Fruit fly (Drosophila melanogaster) whole organism, embryonic: ENCODE results near the gene Cpr65Aw.

ENCODE experiments used
- Abd-B ChIP-seq: fragments of 200-800 bp; sonication (Bioruptor generic); optimal IDR thresholded peaks from 2 replicates; lab custom pipeline; 2018; ENCODE audit warnings: missing biosample characterization, mild to moderate bottlenecking, missing genetic modification characterization, moderate library complexity
- Asciz ChIP-seq: fragments of 200-800 bp; sonication (Bioruptor generic); optimal IDR thresholded peaks from 2 replicates; lab custom pipeline; 2017; ENCODE audit warnings: missing biosample characterization, mild to moderate bottlenecking, missing genetic modification characterization, missing genetic modification reagents
- Blimp-1 ChIP-seq: fragments of 200-800 bp; sonication (Bioruptor generic); optimal IDR thresholded peaks from 3 replicates; lab custom pipeline; 2018; ENCODE audit warnings: missing biosample characterization, missing genetic modification characterization, mild to moderate bottlenecking, moderate library complexity, missing genetic modification reagents
- CG14710 ChIP-seq: fragments of 200-800 bp; sonication (Bioruptor generic); optimal IDR thresholded peaks from 3 replicates; lab custom pipeline; 2019; ENCODE audit warnings: missing biosample characterization, mild to moderate bottlenecking, missing genetic modification characterization, moderate library complexity
- CG14965 ChIP-seq: fragments of 200-800 bp; sonication (Bioruptor generic); optimal IDR thresholded peaks from 2 replicates; lab custom pipeline; 2016; ENCODE audit warnings: missing biosample characterization, missing genetic modification characterization, borderline replicate concordance
- CG15479 ChIP-seq: fragments of 200-800 bp; sonication (Bioruptor generic); optimal IDR thresholded peaks from 3 replicates; lab custom pipeline; 2019; ENCODE audit warnings: missing biosample characterization, mild to moderate bottlenecking, missing genetic modification characterization, moderate library complexity
- CG17186 ChIP-seq: fragments of 200-800 bp; sonication (Bioruptor generic); optimal IDR thresholded peaks from 3 replicates; lab custom pipeline; 2017; ENCODE audit warnings: missing biosample characterization, missing genetic modification reagents, missing genetic modification characterization
- CG18262 ChIP-seq: fragments of 200-800 bp; optimal IDR thresholded peaks from 3 replicates; lab custom pipeline; 2019; ENCODE audit warnings: missing biosample characterization, mild to moderate bottlenecking, missing genetic modification characterization, moderate library complexity
- CG2120 ChIP-seq: fragments of 200-800 bp; sonication (Bioruptor generic); optimal IDR thresholded peaks from 3 replicates; lab custom pipeline; 2016; ENCODE audit warnings: missing biosample characterization, missing genetic modification characterization
- CG30020 ChIP-seq: fragments of 200-800 bp; optimal IDR thresholded peaks from 2 replicates; lab custom pipeline; 2019; ENCODE audit warnings: missing biosample characterization, mild to moderate bottlenecking, missing genetic modification characterization, moderate library complexity
- CG4707 ChIP-seq: fragments of 200-800 bp; sonication (Bioruptor generic); optimal IDR thresholded peaks from 2 replicates; lab custom pipeline; 2018; ENCODE audit warnings: missing biosample characterization, mild to moderate bottlenecking, missing genetic modification characterization, moderate library complexity
- CG4854 ChIP-seq: fragments of 200-800 bp; sonication (Bioruptor generic); optimal IDR thresholded peaks from 2 replicates; lab custom pipeline; 2016; ENCODE audit warnings: missing biosample characterization, missing genetic modification characterization, inconsistent platforms
- CG8359 ChIP-seq: fragments of 200-800 bp; sonication (Bioruptor generic); optimal IDR thresholded peaks from 2 replicates; lab custom pipeline; 2017; ENCODE audit warnings: missing biosample characterization, mild to moderate bottlenecking, missing genetic modification characterization, borderline replicate concordance
- CG9215 ChIP-seq: fragments of 200-800 bp; sonication (Bioruptor generic); IDR thresholded peaks from 2 replicates; pipeline ENCODE4 v1.3.6; 2022; ENCODE audit warnings: missing biosample characterization, missing genetic modification characterization
- CG9609 ChIP-seq: fragments of 200-800 bp; sonication (Bioruptor generic); optimal IDR thresholded peaks from 3 replicates; lab custom pipeline; 2016; ENCODE audit warnings: missing biosample characterization, missing genetic modification characterization
- Chrac-16 ChIP-seq: fragments of 200-800 bp; sonication (Bioruptor generic); optimal IDR thresholded peaks from 3 replicates; lab custom pipeline; 2016; ENCODE audit warnings: missing biosample characterization, missing genetic modification characterization
- Dad ChIP-seq: fragments of 200-800 bp; sonication (Bioruptor generic); optimal IDR thresholded peaks from 3 replicates; lab custom pipeline; 2016; ENCODE audit warnings: missing biosample characterization, missing genetic modification characterization
- Dfd ChIP-seq, 2 experiments: fragments of >200 bp; optimal IDR thresholded peaks; 2 replicates each; lab custom pipeline; 2017; ENCODE audit warnings: missing biosample characterization in 2 of 2, missing genetic modification characterization in 2 of 2
- Drgx ChIP-seq: fragments of 200-800 bp; sonication (Bioruptor generic); IDR thresholded peaks from 2 replicates; pipeline ENCODE4 v1.3.6; 2022; ENCODE audit warnings: missing biosample characterization, missing genetic modification characterization
- Elba2 ChIP-seq: fragments of 200-800 bp; sonication (Bioruptor generic); optimal IDR thresholded peaks from 3 replicates; lab custom pipeline; 2016; ENCODE audit warnings: missing biosample characterization, missing genetic modification characterization
- Ets65A ChIP-seq: fragments of 200-800 bp; sonication (Bioruptor generic); peaks from one replicate; lab custom pipeline; 2016; ENCODE audit warnings: missing biosample characterization, missing genetic modification characterization
- HLH4C ChIP-seq: fragments of 200-800 bp; sonication (Bioruptor generic); IDR thresholded peaks from 3 replicates; pipeline ENCODE4 v1.3.6; 2022; ENCODE audit warnings: missing biosample characterization, missing genetic modification characterization; ENCODE audit not compliant: partially characterized antibody
- Hey ChIP-seq: fragments of 200-800 bp; sonication (Bioruptor generic); optimal IDR thresholded peaks from 3 replicates; lab custom pipeline; 2018; ENCODE audit warnings: missing biosample characterization, mild to moderate bottlenecking, missing genetic modification characterization
- HmgZ ChIP-seq: fragments of 200-800 bp; sonication (Bioruptor generic); optimal IDR thresholded peaks from 2 replicates; lab custom pipeline; 2018; ENCODE audit warnings: missing biosample characterization, mild to moderate bottlenecking, missing genetic modification characterization
- Max ChIP-seq: fragments of 200-800 bp; sonication (Bioruptor generic); optimal IDR thresholded peaks from 2 replicates; lab custom pipeline; 2016; ENCODE audit warnings: missing biosample characterization, mild to moderate bottlenecking, missing genetic modification characterization
- Side ChIP-seq: fragments of 200-800 bp; sonication (Bioruptor generic); optimal IDR thresholded peaks from 2 replicates; lab custom pipeline; 2016; ENCODE audit warnings: missing biosample characterization, missing genetic modification characterization
- cg ChIP-seq: fragments of 200-800 bp; sonication (Bioruptor generic); optimal IDR thresholded peaks from 3 replicates; lab custom pipeline; 2019; ENCODE audit warnings: missing biosample characterization, mild to moderate bottlenecking, missing genetic modification characterization, moderate library complexity
- chm ChIP-seq: fragments of 200-800 bp; sonication (Bioruptor generic); IDR thresholded peaks from 2 replicates; pipeline ENCODE4 v1.3.6; 2022; ENCODE audit warnings: missing biosample characterization, missing genetic modification characterization
- crol ChIP-seq: fragments of 200-800 bp; sonication (Bioruptor generic); IDR thresholded peaks from 2 replicates; pipeline ENCODE4 v1.3.6; 2022; ENCODE audit warnings: missing biosample characterization, missing genetic modification characterization
- danr ChIP-seq: fragments of 200-800 bp; sonication (Bioruptor generic); IDR thresholded peaks from 2 replicates; pipeline ENCODE4 v1.3.6; 2022; ENCODE audit warnings: missing biosample characterization, missing genetic modification characterization
- dmrt11E ChIP-seq: fragments of 200-800 bp; sonication (Bioruptor generic); optimal IDR thresholded peaks from 3 replicates; lab custom pipeline; 2018; ENCODE audit warnings: missing biosample characterization, mild to moderate bottlenecking, missing genetic modification characterization, moderate library complexity
- fd3F ChIP-seq: fragments of 200-800 bp; sonication (Bioruptor generic); optimal IDR thresholded peaks from 2 replicates; lab custom pipeline; 2018; ENCODE audit warnings: missing biosample characterization, mild to moderate bottlenecking, missing genetic modification characterization, moderate library complexity
- fru ChIP-seq: fragments of >200 bp; optimal IDR thresholded peaks from 2 replicates; lab custom pipeline; 2017
- gem ChIP-seq: fragments of 200-800 bp; sonication (Bioruptor generic); optimal IDR thresholded peaks from 2 replicates; lab custom pipeline; 2019; ENCODE audit warnings: missing biosample characterization, mild to moderate bottlenecking, missing genetic modification characterization, moderate library complexity
- gro ChIP-seq: fragments of 200-800 bp; sonication (Bioruptor generic); optimal IDR thresholded peaks from 2 replicates; lab custom pipeline; 2016; ENCODE audit warnings: missing biosample characterization, missing genetic modification characterization
- gsb-n ChIP-seq: fragments of 200-800 bp; sonication (Bioruptor generic); optimal IDR thresholded peaks from 3 replicates; lab custom pipeline; 2018; ENCODE audit warnings: missing biosample characterization, mild to moderate bottlenecking, missing genetic modification characterization
- her ChIP-seq: fragments of 200-800 bp; sonication (Bioruptor generic); optimal IDR thresholded peaks from 2 replicates; lab custom pipeline; 2016; ENCODE audit warnings: missing biosample characterization, missing genetic modification characterization
- nerfin-1 ChIP-seq: fragments of 200-800 bp; sonication (Bioruptor generic); optimal IDR thresholded peaks from 3 replicates; lab custom pipeline; 2019; ENCODE audit warnings: missing biosample characterization, mild to moderate bottlenecking, missing genetic modification characterization, moderate library complexity
- nerfin-2 ChIP-seq: fragments of 200-800 bp; sonication (Bioruptor generic); IDR thresholded peaks from 2 replicates; pipeline ENCODE4 v1.3.6; 2022; ENCODE audit warnings: missing biosample characterization, missing genetic modification characterization; ENCODE audit not compliant: partially characterized antibody
- oc ChIP-seq: fragments of 200-800 bp; sonication (Bioruptor generic); optimal IDR thresholded peaks from 2 replicates; lab custom pipeline; 2018; ENCODE audit warnings: missing biosample characterization, mild to moderate bottlenecking, missing genetic modification characterization, moderate library complexity
- pzg ChIP-seq: fragments of 200-800 bp; sonication (Bioruptor generic); optimal IDR thresholded peaks from 3 replicates; lab custom pipeline; 2018; ENCODE audit warnings: missing biosample characterization, mild to moderate bottlenecking, missing genetic modification characterization, moderate library complexity
- ro ChIP-seq: fragments of 200-800 bp; sonication (Bioruptor generic); IDR thresholded peaks from 2 replicates; pipeline ENCODE4 v1.3.6; 2022; ENCODE audit warnings: missing biosample characterization, missing genetic modification characterization
- seq ChIP-seq: fragments of 200-800 bp; sonication (Bioruptor generic); IDR thresholded peaks from 2 replicates; pipeline ENCODE4 v1.3.6; 2022; ENCODE audit warnings: missing biosample characterization, missing genetic modification characterization
- tna ChIP-seq: fragments of 200-800 bp; sonication (Bioruptor generic); IDR thresholded peaks from 2 replicates; pipeline ENCODE4 v1.3.6; 2022; ENCODE audit warnings: missing biosample characterization, missing genetic modification characterization; ENCODE audit not compliant: partially characterized antibody
- tup ChIP-seq: fragments of 200-800 bp; sonication (Bioruptor generic); optimal IDR thresholded peaks from 2 replicates; lab custom pipeline; 2016; ENCODE audit warnings: missing biosample characterization, mild to moderate bottlenecking, missing genetic modification characterization, moderate library complexity
- unpg ChIP-seq: fragments of 200-800 bp; sonication (Bioruptor generic); optimal IDR thresholded peaks from 3 replicates; lab custom pipeline; 2018; ENCODE audit warnings: missing biosample characterization, mild to moderate bottlenecking, missing genetic modification characterization, moderate library complexity
- vvl ChIP-seq: fragments of 200-800 bp; sonication (Bioruptor generic); IDR thresholded peaks from 2 replicates; pipeline ENCODE4 v1.3.6; 2022; ENCODE audit warnings: missing biosample characterization, missing genetic modification characterization
- zen2 ChIP-seq: fragments of 200-800 bp; sonication (Bioruptor generic); IDR thresholded peaks from 3 replicates; pipeline ENCODE4 v1.3.6; 2022; ENCODE audit warnings: missing biosample characterization, missing genetic modification characterization; ENCODE audit not compliant: partially characterized antibody

Gene Cpr65Aw

dm6 chr3L:6173826-6174255, 31.6 kb upstream of the Cpr65Aw start, which contains the start of the genes fmt and CG7376 (continued):
- no peak for TF ChIP-seq Drgx
- TF ChIP-seq her (GFP tag; lab: Kevin White, UChicago), result no peak
- peak; percentile 36 for TF ChIP-seq CG15479
- peak; percentile 95 for TF ChIP-seq HLH4C (GFP tag; lab: Robert Waterston, UW)
- peak; percentile 54; the same call in 1 of the 3 replicates for TF ChIP-seq zen2 (GFP tag; lab: Robert Waterston, UW)
- peak; percentile 43 for TF ChIP-seq CG2120
- TF ChIP-seq seq (GFP tag; lab: Robert Waterston, UW), result no peak
- no peak for TF ChIP-seq Asciz (GFP tag; lab: Kevin White, UChicago)
- peak; percentile 4 for TF ChIP-seq Chrac-16
- peak; percentile 43 for TF ChIP-seq pzg (GFP tag; lab: Kevin White, UChicago)
- TF ChIP-seq Ets65A, result peak; percentile 42

- TF ChIP-seq Elba2 (GFP tag; lab: Kevin White, UChicago) (no peak), CG14710 (no peak), ro (GFP tag; lab: Robert Waterston, UW) (no peak), Hey (tag; lab: Kevin White, UChicago) (no peak), HmgZ (tag; lab: Kevin White, UChicago) (no peak), gsb-n (tag; lab: Kevin White, UChicago) (peak; percentile 50), cg (GFP tag; lab: Kevin White, UChicago) (no peak), dmrt11E (tag; lab: Kevin White, UChicago) (no peak), Side (GFP tag; lab: Kevin White, UChicago) (no peak), CG14965 (GFP tag; lab: Kevin White, UChicago) (no peak), oc (peak; percentile 77), fd3F (GFP tag; lab: Kevin White, UChicago) (no peak), vvl (GFP tag; lab: Robert Waterston, UW) (no peak), CG4854 (no peak), CG18262 (no peak), her (GFP tag; lab: Kevin White, UChicago) (no peak), CG4707 (GFP tag; lab: Kevin White, UChicago) (no peak), chm (GFP tag; lab: Robert Waterston, UW) (no peak), Max (GFP tag; lab: Kevin White, UChicago) (no peak), CG9609 (no peak), danr (GFP tag; lab: Robert Waterston, UW) (no peak), gro (GFP tag; lab: Kevin White, UChicago) (no peak), CG9215 (GFP tag; lab: Robert Waterston, UW) (no peak), gem (tag; lab: Kevin White, UChicago) (no peak), Blimp-1 (GFP tag; lab: Kevin White, UChicago) (no peak), nerfin-1 (tag; lab: Kevin White, UChicago) (peak; percentile 95), CG8359 (no peak), tna (GFP tag; lab: Robert Waterston, UW) (no peak), CG30020 (no peak), nerfin-2 (GFP tag; lab: Robert Waterston, UW) (peak; percentile 21; the same call in 1 of the 2 replicates), Dfd (GFP tag; optimal IDR thresholded peaks at IDR 0.05; lab: Kevin White, UChicago) (no peak), tup (no peak), CG17186 (GFP tag; lab: Kevin White, UChicago) (no peak), crol (GFP tag; lab: Robert Waterston, UW) (peak; percentile 27; the same call in 1 of the 2 replicates), unpg (no peak), Asciz (GFP tag; lab: Kevin White, UChicago) (no peak), Dad (no peak), fru (lab: Kevin White, UChicago) (no peak), Abd-B (GFP tag; lab: Kevin White, UChicago) (no peak)
These were observed 20.4 kb upstream of the Cpr65Aw start, which contains the start of gene Prdm13 for dm6 chr3L:6162483-6163128. Gene Prdm13 (plus strand): TSS chr3L:6163127.
